Worm (Caenorhabditis elegans) whole organism, dauer: ENCODE measurements around the gene C18D11.3.

Experiments
- unc-62 ChIP-seq: sonication (generic microtip); optimal IDR thresholded peaks from 2 replicates; lab custom pipeline; 2017; ENCODE audit warnings: missing biosample characterization, missing genetic modification reagents, missing genetic modification characterization

C18D11.3 gene

ce11 chrIII:11811839-11812238 lies 11.4 kb upstream of the C18D11.3 start:
- no peak for TF ChIP-seq unc-62 (GFP tag; lab: Kevin White, UChicago)

DNA sequence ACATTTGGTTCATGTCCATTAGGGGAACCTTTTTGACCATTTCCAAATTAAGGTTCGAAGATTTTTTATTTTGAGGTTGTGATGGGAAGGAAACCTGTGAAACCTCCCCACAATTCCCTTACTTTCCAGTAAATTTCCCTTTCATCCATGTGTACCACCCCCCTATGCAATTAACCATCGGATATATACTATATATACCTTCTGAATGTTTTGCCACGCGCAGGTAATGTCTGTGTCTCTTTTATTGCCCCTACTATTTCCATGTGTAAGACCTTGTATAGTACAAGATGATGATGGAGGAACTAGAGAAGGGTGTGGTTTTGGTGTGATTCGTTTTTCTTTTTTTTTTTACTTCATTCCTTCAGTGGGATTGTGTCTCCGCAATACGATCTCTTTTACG lies 8.6 kb upstream of the C18D11.3 start:
- no peak for TF ChIP-seq unc-62 (GFP tag; lab: Kevin White, UChicago)

DNA sequence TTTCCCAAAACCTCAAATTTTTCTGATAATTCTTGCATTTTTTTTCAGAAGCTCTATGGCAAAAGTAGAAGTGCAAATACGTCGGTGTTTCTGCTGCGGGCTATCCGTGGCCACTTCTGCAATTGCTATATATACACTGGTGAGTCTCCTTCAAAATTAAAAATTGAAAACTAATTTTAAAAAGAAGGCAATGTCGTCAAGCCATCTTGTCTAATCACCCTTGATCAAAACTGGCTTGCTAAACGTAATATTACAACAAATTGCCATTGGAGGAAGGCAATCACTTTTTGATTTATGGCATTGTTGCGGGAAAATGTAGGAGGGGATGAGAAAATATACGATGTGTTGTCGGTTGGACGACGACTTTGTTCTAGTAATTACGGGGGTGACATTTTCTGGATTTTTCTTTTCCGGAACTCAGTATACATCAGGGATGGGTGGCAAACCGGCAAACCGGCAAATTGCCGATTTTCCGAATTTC lies 6.7 kb upstream of the C18D11.3 start, which contains the start of gene C18D11.1:
Gene C18D11.1 (plus strand): TSS at position 51 of the 481 bp plus-strand sequence.
- TF ChIP-seq unc-62 (GFP tag; lab: Kevin White, UChicago), result no peak

ce11 chrIII:11817865-11818264 lies 5.4 kb upstream of the C18D11.3 start:
- no peak for TF ChIP-seq unc-62 (GFP tag; lab: Kevin White, UChicago)

ce11 chrIII:11822407-11822806 lies 841 bp upstream of the C18D11.3 start, which contains the start of gene maa-1:
Gene maa-1, minus strand, starts transcription at chrIII:11822526.
- no peak for TF ChIP-seq unc-62 (GFP tag; lab: Kevin White, UChicago)

ce11 chrIII:11824088-11824487 lies 840 bp downstream of the C18D11.3 start:
- no peak for TF ChIP-seq unc-62 (GFP tag; lab: Kevin White, UChicago)

- TF ChIP-seq unc-62 (GFP tag; lab: Kevin White, UChicago), result no peak
These were observed 1.3 kb downstream of the C18D11.3 start for ce11 chrIII:11824580-11824979.

DNA sequence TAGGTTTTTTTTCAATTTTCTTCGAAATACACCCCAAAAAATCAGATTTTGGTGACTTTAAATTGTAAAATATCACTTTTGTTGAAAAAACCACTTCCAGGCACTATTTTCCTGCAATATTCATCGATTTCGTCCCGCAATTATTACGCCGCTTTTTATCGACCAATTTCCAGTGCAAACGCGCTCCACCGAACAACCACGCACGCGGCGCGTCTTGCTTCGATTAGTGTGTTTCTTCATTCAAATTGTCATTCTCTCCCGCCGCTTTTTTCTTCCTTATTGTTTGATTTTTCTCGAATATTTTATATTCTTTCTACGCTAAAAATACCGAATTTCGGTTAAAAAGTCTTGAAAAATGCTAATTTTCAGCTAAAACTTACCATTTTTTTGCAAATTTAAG lies 2.4 kb downstream of the C18D11.3 start:
- TF ChIP-seq unc-62 (GFP tag; lab: Kevin White, UChicago), result no peak

ce11 chrIII:11826118-11826517 lies 2.9 kb downstream of the C18D11.3 start, which contains the start of gene rsp-8:
Gene rsp-8, plus strand, starts transcription at chrIII:11826418.
- no peak for TF ChIP-seq unc-62 (GFP tag; lab: Kevin White, UChicago)

DNA sequence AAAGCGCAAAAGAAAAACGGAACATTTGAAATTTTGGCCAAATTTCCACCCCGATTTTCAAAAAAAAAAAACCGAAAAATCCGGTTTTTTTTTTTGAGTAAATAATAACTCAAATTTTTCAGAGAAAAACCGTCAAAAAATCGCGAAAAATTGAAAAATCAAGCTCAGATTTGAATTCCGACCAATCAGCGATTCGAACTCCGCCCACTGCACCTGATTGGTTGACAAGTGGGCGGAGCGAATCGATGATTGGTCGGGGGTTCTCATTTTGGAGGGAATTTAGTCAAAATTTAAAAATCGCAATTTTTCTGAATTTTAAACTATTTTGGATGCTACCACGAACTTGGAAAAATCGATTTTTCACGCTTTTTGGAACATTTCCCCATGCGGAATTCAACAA lies 5.8 kb downstream of the C18D11.3 start:
- no peak for TF ChIP-seq unc-62 (GFP tag; lab: Kevin White, UChicago)

DNA sequence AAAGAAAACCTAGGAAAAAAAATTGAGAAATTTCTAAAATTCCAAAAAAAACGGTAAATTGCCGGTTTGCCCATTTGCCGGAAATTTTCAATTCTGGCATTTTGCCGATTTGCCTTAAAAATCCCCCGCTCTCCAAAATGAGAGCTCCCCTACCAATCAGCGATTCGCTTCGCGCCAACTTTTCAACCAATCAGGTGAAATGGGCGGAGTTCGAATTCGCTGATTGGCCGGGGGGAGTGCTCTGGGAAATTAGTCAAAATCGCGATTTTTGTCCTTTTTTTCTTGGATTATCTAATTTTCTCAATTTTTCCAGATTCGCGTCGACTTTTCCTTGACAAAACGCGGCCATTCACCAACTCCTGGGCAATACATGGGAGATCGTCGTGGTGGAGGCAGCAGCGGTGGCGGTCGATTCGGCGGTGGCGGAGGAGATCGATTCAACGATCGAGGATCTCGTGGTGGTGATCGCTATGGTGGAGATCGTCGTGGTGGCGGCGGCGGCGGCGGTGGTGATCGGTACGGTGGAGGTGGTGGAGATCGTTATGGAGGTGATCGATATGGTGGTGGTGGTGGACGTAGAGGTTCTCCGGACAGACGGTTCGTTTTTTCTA lies 6.4 kb downstream of the C18D11.3 start:
- TF ChIP-seq unc-62 (GFP tag; lab: Kevin White, UChicago), result no peak

DNA sequence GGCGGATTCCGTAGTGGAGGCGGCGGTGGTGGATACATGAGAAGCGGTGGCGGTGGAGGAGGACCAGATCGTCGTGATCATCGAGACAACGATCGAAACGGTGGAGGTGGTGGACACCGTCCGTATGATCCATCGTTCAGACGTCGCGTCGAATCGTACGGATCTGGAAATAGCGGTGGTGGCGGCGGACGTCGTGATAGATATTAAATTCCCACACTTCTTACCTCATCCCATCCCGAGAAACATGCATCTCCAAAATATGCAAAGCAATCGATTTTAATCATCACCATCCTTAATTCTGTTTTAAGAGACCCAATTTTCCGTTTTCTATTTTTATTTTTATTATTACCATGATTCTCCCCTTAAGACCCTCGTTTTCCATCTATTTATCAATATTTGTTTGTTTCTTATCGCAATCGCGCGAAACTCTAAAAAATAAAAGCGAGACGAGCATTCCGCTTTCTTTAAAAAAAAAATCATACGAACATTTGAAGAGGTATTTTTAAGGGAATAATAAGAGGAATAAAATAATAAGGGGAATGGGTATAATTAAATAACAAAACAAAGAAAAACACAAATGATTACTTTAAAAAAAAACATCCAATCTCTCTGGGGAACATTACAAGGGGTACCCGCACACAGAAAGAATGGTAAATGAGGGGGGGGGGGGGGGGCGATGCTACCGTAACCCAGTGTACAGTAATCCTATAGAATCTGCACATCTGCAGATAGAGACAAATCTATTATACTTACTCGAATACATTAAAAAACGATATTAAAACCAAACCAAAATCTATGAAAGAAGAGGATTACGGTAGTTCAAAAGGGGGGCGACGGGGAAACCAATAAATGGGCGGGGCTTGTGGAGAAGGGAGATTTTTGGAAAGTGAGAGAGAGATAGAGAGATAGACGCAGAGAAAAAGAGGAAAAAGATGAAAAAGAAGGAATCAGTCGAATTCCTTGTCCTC lies 7.6 kb downstream of the C18D11.3 start:
- TF ChIP-seq unc-62 (GFP tag; lab: Kevin White, UChicago), result no peak

DNA sequence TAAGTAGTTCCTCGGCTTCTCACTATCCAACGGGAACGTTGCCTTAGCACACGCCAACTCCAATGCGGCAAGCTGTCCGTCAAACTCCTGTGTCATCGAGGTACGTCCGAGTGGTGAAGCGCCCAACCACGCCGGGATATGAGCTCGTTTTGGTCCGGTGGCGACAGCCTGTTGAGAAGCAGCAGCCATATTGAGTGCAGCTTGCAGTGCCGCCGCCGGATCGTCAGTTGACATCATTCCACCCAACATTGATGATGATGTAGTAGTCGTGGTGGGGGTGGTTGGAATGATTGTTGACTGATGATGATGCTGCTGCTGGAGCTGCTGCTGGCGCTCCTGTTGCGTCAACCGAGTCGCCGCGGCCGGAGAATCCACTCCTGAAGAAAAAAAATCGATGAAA lies 10.2 kb downstream of the C18D11.3 start:
- no peak for TF ChIP-seq unc-62 (GFP tag; lab: Kevin White, UChicago)

- TF ChIP-seq unc-62 (GFP tag; lab: Kevin White, UChicago), result no peak
These were observed 10.9 kb downstream of the C18D11.3 start for ce11 chrIII:11834168-11834567.

DNA sequence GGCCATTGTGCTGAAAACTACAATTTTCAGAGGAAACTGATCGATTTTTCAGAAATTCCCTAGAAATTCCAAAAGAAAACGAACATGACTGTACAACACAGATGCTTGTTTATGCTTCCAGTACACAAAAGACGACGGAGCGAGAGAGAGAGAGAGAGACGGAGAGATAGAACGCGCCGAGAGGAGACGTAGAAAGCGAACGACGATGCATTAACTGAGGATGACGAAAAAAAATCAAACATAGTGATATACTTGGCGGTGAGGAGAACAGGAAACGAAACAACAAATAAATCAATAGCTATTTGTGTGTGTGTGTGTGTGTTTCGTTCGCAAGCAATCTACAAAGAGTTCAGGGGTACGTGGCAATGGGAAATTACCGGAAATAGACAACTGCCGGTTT lies 11.5 kb downstream of the C18D11.3 start:
- no peak for TF ChIP-seq unc-62 (GFP tag; lab: Kevin White, UChicago)

- TF ChIP-seq unc-62 (GFP tag; lab: Kevin White, UChicago), result no peak
These were observed 12.8 kb downstream of the C18D11.3 start for ce11 chrIII:11836054-11836453.
